Fruit fly (Drosophila melanogaster) Kc167 (cell line): ENCODE measurements around the gene omd.

Source experiments
- Myc ChIP-seq: fragments of >200 bp; optimal IDR thresholded peaks from 2 replicates; lab custom pipeline; 2017; ENCODE audit warnings: missing external identifiers
- Sin3A ChIP-seq: fragments of >200 bp; optimal IDR thresholded peaks from 2 replicates; lab custom pipeline; 2018; ENCODE audit warnings: missing external identifiers

dm6 chr3R:13718076-13718475, 31.1 kb upstream of the omd start, which contains the start of gene Ubc87F:
- TF ChIP-seq Sin3A (lab: Kevin White, UChicago): no peak
- TF ChIP-seq Myc: no peak
